Worm (Caenorhabditis elegans) whole organism, mixed stage, embryonic: ENCODE results near the gene D1022.9.

Experiments
- M03D4.4 ChIP-seq: sonication (generic microtip); optimal IDR thresholded peaks from 2 replicates; lab custom pipeline; 2017; ENCODE audit warnings: mild to moderate bottlenecking, missing genetic modification characterization, missing compliant biosample characterization
- bed-3 ChIP-seq: fragments of 200-800 bp; sonication (Bioruptor generic); optimal IDR thresholded peaks from 3 replicates; lab custom pipeline; 2018; ENCODE audit warnings: mild to moderate bottlenecking, missing genetic modification characterization, moderate library complexity, missing compliant biosample characterization
- blmp-1 ChIP-seq: fragments of 150-350 bp; optimal IDR thresholded peaks from 2 replicates; lab custom pipeline; 2014; ENCODE audit warnings: missing biosample characterization, missing genetic modification characterization
- ceh-39 ChIP-seq: fragments of 150-350 bp; optimal IDR thresholded peaks from 2 replicates; lab custom pipeline; 2014; ENCODE audit warnings: missing biosample characterization, missing genetic modification characterization
- ceh-43 ChIP-seq: fragments of 200-800 bp; sonication (Bioruptor generic); optimal IDR thresholded peaks from 2 replicates; lab custom pipeline; 2018; ENCODE audit warnings: mild to moderate bottlenecking, missing genetic modification characterization, moderate library complexity, missing compliant biosample characterization
- ceh-83 ChIP-seq: fragments of 200-800 bp; sonication (Bioruptor generic); optimal IDR thresholded peaks from 2 replicates; lab custom pipeline; 2018; ENCODE audit warnings: mild to moderate bottlenecking, missing genetic modification characterization, missing compliant biosample characterization
- ces-1 ChIP-seq: fragments of 150-350 bp; optimal IDR thresholded peaks from 2 replicates; lab custom pipeline; 2014; ENCODE audit warnings: missing biosample characterization, missing genetic modification reagents, missing genetic modification characterization
- cnd-1 ChIP-seq: fragments of 200-800 bp; sonication (Bioruptor generic); optimal IDR thresholded peaks from 2 replicates; lab custom pipeline; 2018; ENCODE audit warnings: mild to moderate bottlenecking, missing genetic modification characterization, missing compliant biosample characterization
- drap-1 ChIP-seq: fragments of 200-800 bp; sonication (Bioruptor generic); optimal IDR thresholded peaks from 3 replicates; lab custom pipeline; 2018; ENCODE audit warnings: mild to moderate bottlenecking, missing genetic modification characterization, missing compliant biosample characterization
- elt-3 ChIP-seq: fragments of 150-350 bp; optimal IDR thresholded peaks from 2 replicates; lab custom pipeline; 2014; ENCODE audit warnings: missing biosample characterization, missing genetic modification characterization
- flh-1 ChIP-seq: fragments of 200-800 bp; sonication (Bioruptor generic); optimal IDR thresholded peaks from 2 replicates; lab custom pipeline; 2018; ENCODE audit warnings: mild to moderate bottlenecking, missing genetic modification characterization, moderate library complexity, missing compliant biosample characterization
- ham-2 ChIP-seq: fragments of 200-800 bp; sonication (Bioruptor generic); optimal IDR thresholded peaks from 2 replicates; lab custom pipeline; 2018; ENCODE audit warnings: mild to moderate bottlenecking, missing genetic modification characterization, missing compliant biosample characterization
- hlh-1 ChIP-seq: fragments of 150-350 bp; optimal IDR thresholded peaks from 2 replicates; lab custom pipeline; 2014; ENCODE audit warnings: missing biosample characterization, missing genetic modification reagents, missing genetic modification characterization
- lin-13 ChIP-seq: fragments of 150-350 bp; optimal IDR thresholded peaks from 2 replicates; lab custom pipeline; 2014; ENCODE audit warnings: missing biosample characterization, missing genetic modification characterization
- lin-32 ChIP-seq: fragments of 200-800 bp; sonication (Bioruptor generic); optimal IDR thresholded peaks from 2 replicates; lab custom pipeline; 2018; ENCODE audit warnings: mild to moderate bottlenecking, missing genetic modification characterization, missing compliant biosample characterization
- lsy-2 ChIP-seq: fragments of 150-350 bp; optimal IDR thresholded peaks from 2 replicates; lab custom pipeline; 2014; ENCODE audit warnings: missing biosample characterization, missing genetic modification characterization
- mab-5 ChIP-seq: fragments of 150-350 bp; optimal IDR thresholded peaks from 2 replicates; lab custom pipeline; 2014; ENCODE audit warnings: missing biosample characterization, missing genetic modification characterization
- mep-1 ChIP-seq: fragments of 150-350 bp; optimal IDR thresholded peaks from 2 replicates; lab custom pipeline; 2017; ENCODE audit warnings: missing biosample characterization, missing genetic modification reagents, missing genetic modification characterization, inconsistent platforms
- mls-2 ChIP-seq: sonication (generic microtip); optimal IDR thresholded peaks from 2 replicates; lab custom pipeline; 2016; ENCODE audit warnings: mild to moderate bottlenecking, missing genetic modification characterization, moderate library complexity, missing compliant biosample characterization
- nhr-12 ChIP-seq: fragments of 150-350 bp; optimal IDR thresholded peaks from 2 replicates; lab custom pipeline; 2014; ENCODE audit warnings: missing biosample characterization, missing genetic modification characterization
- nhr-2 ChIP-seq: fragments of 150-350 bp; optimal IDR thresholded peaks from 2 replicates; lab custom pipeline; 2014; ENCODE audit warnings: missing biosample characterization, missing genetic modification characterization
- nhr-237 ChIP-seq: fragments of 150-350 bp; optimal IDR thresholded peaks from 2 replicates; lab custom pipeline; 2014; ENCODE audit warnings: missing biosample characterization, missing genetic modification characterization
- nhr-76 ChIP-seq: sonication (generic microtip); optimal IDR thresholded peaks from 2 replicates; lab custom pipeline; 2017; ENCODE audit warnings: missing biosample characterization, missing genetic modification characterization
- pha-4 ChIP-seq: fragments of 150-350 bp; optimal IDR thresholded peaks from 2 replicates; lab custom pipeline; 2018; ENCODE audit warnings: missing biosample characterization, missing genetic modification reagents, missing genetic modification characterization
- sem-2 ChIP-seq: fragments of 200-800 bp; sonication (Bioruptor generic); optimal IDR thresholded peaks from 2 replicates; lab custom pipeline; 2018; ENCODE audit warnings: mild to moderate bottlenecking, missing genetic modification characterization, missing compliant biosample characterization
- snpc-4 ChIP-seq: fragments of 150-350 bp; optimal IDR thresholded peaks from 2 replicates; lab custom pipeline; 2014; ENCODE audit warnings: missing biosample characterization, missing genetic modification characterization
- sptf-1 ChIP-seq: sonication (generic microtip); optimal IDR thresholded peaks from 2 replicates; lab custom pipeline; 2017; ENCODE audit warnings: mild to moderate bottlenecking, missing genetic modification characterization, moderate library complexity, missing compliant biosample characterization
- tbx-8 ChIP-seq: fragments of 200-800 bp; sonication (Bioruptor generic); optimal IDR thresholded peaks from 2 replicates; lab custom pipeline; 2018; ENCODE audit warnings: mild to moderate bottlenecking, missing genetic modification characterization, moderate library complexity, missing compliant biosample characterization
- unc-39 ChIP-seq: fragments of 150-350 bp; optimal IDR thresholded peaks from 2 replicates; lab custom pipeline; 2014; ENCODE audit warnings: missing biosample characterization, missing genetic modification characterization
- unc-62 ChIP-seq: fragments of 150-350 bp; optimal IDR thresholded peaks from 2 replicates; lab custom pipeline; 2014; ENCODE audit warnings: missing biosample characterization, missing genetic modification reagents, missing genetic modification characterization
- zip-8 ChIP-seq: fragments of 150-350 bp; optimal IDR thresholded peaks from 2 replicates; lab custom pipeline; 2014; ENCODE audit warnings: missing biosample characterization, missing genetic modification characterization
- ztf-11 ChIP-seq: fragments of 150-350 bp; optimal IDR thresholded peaks from 2 replicates; lab custom pipeline; 2014; ENCODE audit warnings: missing biosample characterization, missing genetic modification characterization

Gene D1022.9

DNA sequence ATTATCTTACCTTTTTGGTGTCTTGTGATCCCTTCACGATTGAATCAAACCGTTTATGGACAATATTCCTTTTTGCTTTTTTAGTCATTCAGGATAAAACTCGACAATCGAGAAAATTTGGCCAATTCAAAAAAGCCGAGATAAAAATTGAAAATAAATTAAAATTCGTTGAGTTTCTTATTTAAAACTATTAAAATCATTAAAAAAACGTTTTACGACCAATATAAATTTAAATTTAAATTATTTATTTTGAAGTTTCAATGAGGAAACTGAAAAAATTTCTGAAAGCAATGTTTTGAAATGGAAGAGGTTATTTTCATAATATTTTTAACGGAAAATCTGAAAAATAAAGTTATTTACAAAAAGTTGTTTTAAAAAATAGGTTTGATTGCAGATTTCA lies 33.8 kb upstream of the D1022.9 start, which contains the start of gene ZK1290.15:
TSS of gene ZK1290.15 (plus strand) at position 301 of the 400 bp plus-strand sequence.
- TF ChIP-seq mab-5: no peak
- TF ChIP-seq mep-1: no peak
- no peak for TF ChIP-seq ces-1
- TF ChIP-seq mls-2 (tag; lab: Kevin White, UChicago): no peak
- TF ChIP-seq snpc-4 (tag; lab: Kevin White, UChicago): no peak
- TF ChIP-seq ham-2 (GFP tag; lab: Kevin White, UChicago): no peak
- no peak for TF ChIP-seq tbx-8
- TF ChIP-seq nhr-76 (tag; lab: Kevin White, UChicago): no peak
- TF ChIP-seq M03D4.4: no peak
- no peak for TF ChIP-seq sem-2 (GFP tag; lab: Kevin White, UChicago)
- TF ChIP-seq bed-3 (GFP tag; lab: Kevin White, UChicago): no peak
- TF ChIP-seq ceh-43 (GFP tag; lab: Kevin White, UChicago): no peak
- no peak for TF ChIP-seq lin-13 (tag; lab: Kevin White, UChicago)
- no peak for TF ChIP-seq unc-62
- TF ChIP-seq ceh-83 (GFP tag; lab: Kevin White, UChicago): no peak

DNA sequence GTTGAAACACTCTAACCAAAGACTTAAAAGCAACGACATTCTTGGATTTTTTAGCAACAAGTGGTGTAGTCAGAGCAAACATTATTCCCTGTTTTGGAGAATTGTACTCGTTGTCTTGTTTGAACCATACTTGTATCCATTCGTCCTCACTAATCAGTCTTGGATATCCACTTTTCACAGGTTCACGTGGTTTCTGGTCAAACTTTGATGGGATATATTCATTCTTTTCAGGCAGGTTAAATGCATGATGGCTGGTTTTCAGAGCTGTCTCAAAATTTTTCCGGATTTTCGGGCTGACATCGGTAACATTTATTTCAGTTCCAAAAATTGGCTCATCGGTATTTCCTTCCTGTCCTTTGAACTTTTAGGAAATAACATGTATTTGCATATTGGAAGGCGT lies 31.9 kb upstream of the D1022.9 start:
- TF ChIP-seq unc-39 (tag; lab: Kevin White, UChicago): no peak
- no peak for TF ChIP-seq mep-1
- TF ChIP-seq pha-4 (tag; lab: Kevin White, UChicago): no peak
- TF ChIP-seq ham-2 (GFP tag; lab: Kevin White, UChicago): no peak
- TF ChIP-seq nhr-2: no peak
- no peak for TF ChIP-seq ceh-39 (tag; lab: Kevin White, UChicago)
- TF ChIP-seq M03D4.4: no peak
- TF ChIP-seq zip-8 (tag; lab: Kevin White, UChicago): no peak
- TF ChIP-seq ztf-11 (tag; lab: Kevin White, UChicago): no peak

DNA sequence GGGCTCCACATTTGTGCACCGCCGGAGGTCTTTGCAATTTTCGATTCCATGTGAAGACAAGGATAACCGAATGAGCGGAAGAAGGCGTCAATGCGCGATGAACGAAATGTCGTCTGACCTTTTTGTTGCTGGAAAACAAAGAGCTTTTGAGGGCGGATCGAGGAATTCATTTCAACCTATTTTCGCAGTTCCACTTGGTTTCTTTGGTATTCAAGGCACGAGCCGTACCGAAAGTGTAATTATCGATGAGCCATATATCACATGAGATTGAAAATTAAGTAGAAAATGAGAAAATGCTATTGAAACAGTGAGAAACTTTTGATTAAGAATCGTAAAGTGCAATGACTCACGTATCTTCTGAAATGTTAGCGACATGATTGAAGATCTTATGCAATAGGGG lies 29.7 kb upstream of the D1022.9 start, which contains the start of gene glb-9:
TSS of gene glb-9 (minus strand) at position 101 of the 400 bp plus-strand sequence.
- TF ChIP-seq snpc-4 (tag; lab: Kevin White, UChicago): no peak
- TF ChIP-seq ces-1: no peak
- no peak for TF ChIP-seq nhr-237 (tag; lab: Kevin White, UChicago)
- no peak for TF ChIP-seq bed-3 (GFP tag; lab: Kevin White, UChicago)
- TF ChIP-seq, all 35 proteins: peak for 0

DNA sequence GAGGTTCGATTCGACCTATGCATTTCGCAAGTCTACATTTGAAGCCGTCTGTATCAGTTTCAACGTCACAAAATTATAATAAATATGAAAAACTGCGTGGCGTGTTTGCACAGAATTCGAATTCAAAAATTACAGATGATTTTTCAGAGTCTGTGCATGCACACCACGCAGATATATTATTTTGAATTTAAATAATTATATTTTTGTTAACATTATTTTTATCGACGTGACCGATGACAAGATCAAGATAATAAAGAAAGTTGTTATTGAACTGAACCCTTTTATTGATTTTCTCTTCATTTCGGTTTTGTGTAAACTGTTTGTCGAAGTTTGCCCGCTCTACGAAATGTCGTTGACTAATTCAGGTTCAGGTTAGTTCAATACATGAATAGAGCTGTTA lies 15.5 kb upstream of the D1022.9 start, which contains the start of gene C28F5.1:
TSS of gene C28F5.1 (plus strand) at position 301 of the 400 bp plus-strand sequence.
- no peak for TF ChIP-seq lin-13 (tag; lab: Kevin White, UChicago)
- no peak for TF ChIP-seq sem-2 (GFP tag; lab: Kevin White, UChicago)
- no peak for TF ChIP-seq bed-3 (GFP tag; lab: Kevin White, UChicago)
- TF ChIP-seq ceh-43 (GFP tag; lab: Kevin White, UChicago): no peak
- no peak for TF ChIP-seq ceh-83 (GFP tag; lab: Kevin White, UChicago)
- TF ChIP-seq nhr-2: no peak

DNA sequence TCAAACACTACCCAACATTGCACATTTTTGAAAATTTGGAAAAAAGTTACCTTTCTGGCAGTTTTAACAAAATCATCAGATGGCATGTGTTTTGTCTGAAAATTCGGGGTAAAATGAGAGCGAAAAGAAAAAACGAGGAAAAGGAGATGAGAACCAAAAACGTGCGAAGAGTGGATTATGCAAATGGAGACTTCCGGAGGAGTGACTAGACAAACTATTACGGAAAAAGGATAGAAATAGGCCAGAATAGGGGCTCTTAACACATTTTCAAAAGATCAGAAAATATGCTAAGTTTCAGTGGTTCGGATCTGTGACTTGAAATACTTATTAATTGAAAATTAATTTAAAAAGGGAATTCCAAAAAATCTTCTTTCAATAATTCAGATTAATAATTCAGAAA lies 9.9 kb upstream of the D1022.9 start, which contains the start of gene srab-14:
TSS of gene srab-14 (minus strand) at position 101 of the 400 bp plus-strand sequence.
- TF ChIP-seq flh-1 (GFP tag; lab: Kevin White, UChicago) (no peak), tbx-8 (no peak), ceh-83 (GFP tag; lab: Kevin White, UChicago) (no peak), ceh-39 (tag; lab: Kevin White, UChicago) (no peak), nhr-12 (tag; lab: Kevin White, UChicago) (no peak), lsy-2 (tag; lab: Kevin White, UChicago) (no peak), sem-2 (GFP tag; lab: Kevin White, UChicago) (no peak), lin-32 (GFP tag; lab: Kevin White, UChicago) (no peak), zip-8 (tag; lab: Kevin White, UChicago) (no peak), ces-1 (no peak), unc-62 (no peak), mab-5 (no peak)

DNA sequence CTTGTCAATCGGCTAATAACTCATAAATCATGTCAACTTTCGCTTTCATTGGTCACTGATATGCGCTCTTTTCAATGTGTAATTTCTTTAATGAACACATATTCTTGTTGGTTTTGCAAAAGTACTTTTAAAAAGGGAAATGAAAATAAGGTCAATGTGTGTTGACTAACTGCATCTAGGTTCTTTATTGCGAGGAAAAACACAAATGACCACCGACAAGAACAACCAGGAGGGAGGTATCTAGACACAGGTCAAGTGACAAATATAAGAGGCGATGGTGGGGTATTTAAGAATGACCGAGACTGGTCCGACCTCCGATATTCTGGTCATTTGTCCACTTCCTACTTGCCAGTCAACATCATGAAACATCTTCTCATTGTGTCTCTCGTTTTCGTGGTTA lies 6.6 kb upstream of the D1022.9 start, which contains the start of gene spi-1:
TSS of gene spi-1 (plus strand) at position 178 of the 400 bp plus-strand sequence.
- TF ChIP-seq ceh-83 (GFP tag; lab: Kevin White, UChicago) (no peak), elt-3 (tag; lab: Kevin White, UChicago) (no peak), cnd-1 (tag; lab: Kevin White, UChicago) (no peak), unc-62 (no peak), nhr-12 (tag; lab: Kevin White, UChicago) (no peak), sptf-1 (no peak), lin-32 (GFP tag; lab: Kevin White, UChicago) (no peak), ces-1 (no peak), blmp-1 (tag; lab: Kevin White, UChicago) (no peak), flh-1 (GFP tag; lab: Kevin White, UChicago) (no peak), drap-1 (GFP tag; lab: Kevin White, UChicago) (no peak), ceh-39 (tag; lab: Kevin White, UChicago) (no peak), nhr-76 (tag; lab: Kevin White, UChicago) (no peak), mab-5 (no peak), hlh-1 (tag; lab: Kevin White, UChicago) (no peak), bed-3 (GFP tag; lab: Kevin White, UChicago) (no peak), mls-2 (tag; lab: Kevin White, UChicago) (no peak), ceh-43 (GFP tag; lab: Kevin White, UChicago) (no peak), tbx-8 (no peak)
